Worm (Caenorhabditis elegans) whole organism, L4 larva: ENCODE measurements around the gene T22F3.2.

Source experiments
- F37D6.2 ChIP-seq: sonication (generic microtip); optimal IDR thresholded peaks from 2 replicates; lab custom pipeline; 2016; ENCODE audit warnings: mild to moderate bottlenecking, missing genetic modification characterization, missing compliant biosample characterization
- F44E2.7 ChIP-seq: fragments of 200-800 bp; sonication (Bioruptor generic); IDR thresholded peaks from 2 replicates; pipeline ENCODE4 v2.1.2; 2022; ENCODE audit warnings: missing genetic modification characterization, missing compliant biosample characterization
- R02D3.7 ChIP-seq: fragments of 150-350 bp; sonication (generic microtip); optimal IDR thresholded peaks from 3 replicates; lab custom pipeline; 2014; ENCODE audit warnings: missing biosample characterization, missing genetic modification characterization
- T26A8.4 ChIP-seq: fragments of 200-800 bp; sonication (Bioruptor generic); IDR thresholded peaks from 2 replicates; pipeline ENCODE4 v1.3.6; 2022; ENCODE audit warnings: missing genetic modification characterization, missing compliant biosample characterization
- Y48G9A.11 ChIP-seq: fragments of 200-800 bp; sonication (Bioruptor generic); IDR thresholded peaks from 2 replicates; pipeline ENCODE4 v1.3.6; 2022; ENCODE audit warnings: missing genetic modification reagents, missing genetic modification characterization, missing compliant biosample characterization
- ZK337.2 ChIP-seq: fragments of 200-800 bp; sonication (Bioruptor generic); IDR thresholded peaks from 2 replicates; pipeline ENCODE4 v1.3.6; 2022; ENCODE audit warnings: missing genetic modification reagents, missing genetic modification characterization, missing compliant biosample characterization
- ZK546.5 ChIP-seq, 2 experiments: sonication (generic microtip); optimal IDR thresholded peaks; 2 replicates each; lab custom pipeline; 2017; ENCODE audit warnings: missing biosample characterization in 2 of 2, missing genetic modification characterization in 2 of 2
- aha-1 ChIP-seq: fragments of 150-350 bp; peaks from one replicate; lab custom pipeline; 2014; ENCODE audit warnings: missing biosample characterization, missing genetic modification characterization
- ceh-28 ChIP-seq: fragments of 150-350 bp; optimal IDR thresholded peaks from 2 replicates; lab custom pipeline; 2014; ENCODE audit warnings: missing biosample characterization, missing genetic modification reagents, missing genetic modification characterization
- ceh-32 ChIP-seq: sonication (generic microtip); optimal IDR thresholded peaks from 2 replicates; lab custom pipeline; 2016; ENCODE audit warnings: mild to moderate bottlenecking, missing genetic modification characterization, missing compliant biosample characterization; ENCODE audit not compliant: poor library complexity
- ceh-44 ChIP-seq: fragments of 200-800 bp; sonication (Bioruptor generic); IDR thresholded peaks from 2 replicates; pipeline ENCODE4 v1.3.6; 2022; ENCODE audit warnings: missing genetic modification reagents, missing genetic modification characterization, missing compliant biosample characterization
- ceh-62 ChIP-seq: sonication (generic microtip); optimal IDR thresholded peaks from 2 replicates; lab custom pipeline; 2017; ENCODE audit warnings: missing biosample characterization, missing genetic modification characterization
- ceh-82 ChIP-seq: sonication (generic microtip); optimal IDR thresholded peaks from 2 replicates; lab custom pipeline; 2017; ENCODE audit warnings: missing biosample characterization, missing genetic modification characterization
- daf-16 ChIP-seq, 3 experiments: sonication (generic microtip); optimal IDR thresholded peaks; 2 replicates each; lab custom pipeline; 2016 to 2017; ENCODE audit warnings: missing genetic modification characterization in 3 of 3, missing genetic modification reagents in 3 of 3, mild to moderate bottlenecking in 2 of 3, missing compliant biosample characterization in 2 of 3, missing biosample characterization in 1 of 3, moderate library complexity in 1 of 3
- daf-19 ChIP-seq: fragments of 200-800 bp; sonication (Bioruptor generic); conservative IDR thresholded peaks from 2 replicates; pipeline ENCODE4 v1.3.6; 2022; ENCODE audit warnings: missing genetic modification characterization, missing compliant biosample characterization
- daf-8 ChIP-seq: fragments of 200-800 bp; sonication (Bioruptor generic); IDR thresholded peaks from 2 replicates; pipeline ENCODE4 v1.3.6; 2022; ENCODE audit warnings: missing genetic modification characterization, missing compliant biosample characterization
- dmd-6 ChIP-seq: fragments of 200-800 bp; sonication (Bioruptor generic); IDR thresholded peaks from 2 replicates; pipeline ENCODE4 v1.3.6; 2022; ENCODE audit warnings: missing genetic modification reagents, missing genetic modification characterization, missing compliant biosample characterization
- dmd-9 ChIP-seq: fragments of 200-800 bp; sonication (Bioruptor generic); IDR thresholded peaks from 2 replicates; pipeline ENCODE4 v1.3.6; 2022; ENCODE audit warnings: missing genetic modification reagents, missing genetic modification characterization, missing compliant biosample characterization
- egl-27 ChIP-seq: sonication (generic microtip); optimal IDR thresholded peaks from 3 replicates; lab custom pipeline; 2017; ENCODE audit warnings: missing biosample characterization, missing genetic modification reagents, missing genetic modification characterization
- egl-43 ChIP-seq: fragments of 200-800 bp; sonication (Bioruptor generic); IDR thresholded peaks from 2 replicates; pipeline ENCODE4 v1.3.6; 2022; ENCODE audit warnings: missing genetic modification reagents, missing genetic modification characterization, missing compliant biosample characterization
- fos-1 ChIP-seq: fragments of 150-350 bp; optimal IDR thresholded peaks from 2 replicates; lab custom pipeline; 2014; ENCODE audit warnings: missing biosample characterization, missing genetic modification characterization
- hif-1 ChIP-seq, 2 experiments: sonication (generic microtip); optimal IDR thresholded peaks; 2 replicates each; lab custom pipeline; 2016 to 2017; ENCODE audit warnings: missing compliant biosample characterization in 2 of 2, missing genetic modification characterization in 2 of 2, missing genetic modification reagents in 2 of 2, missing genotype in 2 of 2, mild to moderate bottlenecking in 1 of 2
- hlh-11 ChIP-seq: fragments of 200-800 bp; sonication (Bioruptor generic); optimal IDR thresholded peaks from 2 replicates; lab custom pipeline; 2018; ENCODE audit warnings: mild to moderate bottlenecking, missing genetic modification characterization, missing compliant biosample characterization
- hlh-30 ChIP-seq: sonication (generic microtip); optimal IDR thresholded peaks from 2 replicates; lab custom pipeline; 2017; ENCODE audit warnings: antibody characterized with exemption, mild to moderate bottlenecking, missing genetic modification characterization, missing compliant biosample characterization; ENCODE audit not compliant: insufficient read depth
- lin-29 ChIP-seq: fragments of 200-800 bp; sonication (Bioruptor generic); IDR thresholded peaks from 2 replicates; pipeline ENCODE4 v1.3.6; 2022; ENCODE audit warnings: missing genetic modification reagents, missing genetic modification characterization, missing compliant biosample characterization
- lir-3 ChIP-seq: sonication (generic microtip); optimal IDR thresholded peaks from 2 replicates; lab custom pipeline; 2016; ENCODE audit warnings: mild to moderate bottlenecking, missing genetic modification characterization, missing compliant biosample characterization
- madf-5 ChIP-seq, 2 experiments: fragments of 200-800 bp; sonication (Bioruptor generic); IDR thresholded peaks; 2 replicates each; pipeline ENCODE4 v1.3.6; 2022; ENCODE audit warnings: missing compliant biosample characterization in 2 of 2, missing genetic modification characterization in 2 of 2
- mep-1 ChIP-seq: fragments of 150-350 bp; sonication (generic microtip); optimal IDR thresholded peaks from 3 replicates; lab custom pipeline; 2014; ENCODE audit warnings: missing biosample characterization, missing genetic modification characterization
- mxl-3 ChIP-seq: fragments of 200-800 bp; sonication (Bioruptor generic); optimal IDR thresholded peaks from 2 replicates; lab custom pipeline; 2018; ENCODE audit warnings: mild to moderate bottlenecking, missing genetic modification characterization, missing compliant biosample characterization
- nhr-102 ChIP-seq: sonication (generic microtip); optimal IDR thresholded peaks from 2 replicates; lab custom pipeline; 2016; ENCODE audit warnings: mild to moderate bottlenecking, missing genetic modification characterization, moderate library complexity, missing compliant biosample characterization
- nhr-11 ChIP-seq: fragments of 150-350 bp; optimal IDR thresholded peaks from 2 replicates; lab custom pipeline; 2014; ENCODE audit warnings: missing biosample characterization, missing genetic modification characterization
- nhr-25 ChIP-seq: sonication (generic microtip); optimal IDR thresholded peaks from 2 replicates; lab custom pipeline; 2017; ENCODE audit warnings: missing genetic modification characterization, mild to moderate bottlenecking, missing compliant biosample characterization, antibody characterized with exemption, moderate library complexity, borderline replicate concordance; ENCODE audit not compliant: insufficient read depth
- nhr-28 ChIP-seq: fragments of 150-350 bp; optimal IDR thresholded peaks from 2 replicates; lab custom pipeline; 2014; ENCODE audit warnings: missing biosample characterization, missing genetic modification characterization
- nhr-77 ChIP-seq: fragments of 150-350 bp; optimal IDR thresholded peaks from 2 replicates; lab custom pipeline; 2014; ENCODE audit warnings: missing biosample characterization, missing genetic modification characterization
- pha-4 ChIP-seq, 2 experiments: fragments of 150-350 bp in 1 of 2; fragments of 200-800 bp in 1 of 2; sonication (Bioruptor generic) in 1 of 2; IDR thresholded peaks in 1 of 2; optimal IDR thresholded peaks in 1 of 2; 2 replicates each; pipeline versions ENCODE4 v1.3.6 to Lab custom; 2014 to 2022; ENCODE audit warnings: missing genetic modification characterization in 2 of 2, missing genetic modification reagents in 2 of 2, missing biosample characterization in 1 of 2, missing compliant biosample characterization in 1 of 2
- php-3 ChIP-seq: fragments of 200-800 bp; sonication (Bioruptor generic); IDR thresholded peaks from 2 replicates; pipeline ENCODE4 v1.3.6; 2022; ENCODE audit warnings: missing genetic modification reagents, missing genetic modification characterization, missing compliant biosample characterization
- pqm-1 ChIP-seq: sonication (generic microtip); optimal IDR thresholded peaks from 2 replicates; lab custom pipeline; 2017; ENCODE audit warnings: missing biosample characterization, missing genetic modification characterization
- rbr-2 ChIP-seq: sonication (generic microtip); optimal IDR thresholded peaks from 2 replicates; lab custom pipeline; 2016; ENCODE audit warnings: missing genotype, missing genetic modification characterization, missing compliant biosample characterization
- saeg-2 ChIP-seq: fragments of 200-800 bp; sonication (Bioruptor generic); IDR thresholded peaks from 2 replicates; pipeline ENCODE4 v1.3.6; 2022; ENCODE audit warnings: missing genetic modification reagents, missing genetic modification characterization, missing compliant biosample characterization
- sdz-12 ChIP-seq: fragments of 200-800 bp; sonication (Bioruptor generic); optimal IDR thresholded peaks from 2 replicates; lab custom pipeline; 2018; ENCODE audit warnings: mild to moderate bottlenecking, missing genetic modification characterization, missing compliant biosample characterization
- set-16 ChIP-seq: fragments of 200-800 bp; sonication (Bioruptor generic); IDR thresholded peaks from 2 replicates; pipeline ENCODE4 v1.3.6; 2022; ENCODE audit warnings: missing genetic modification reagents, missing genetic modification characterization, missing compliant biosample characterization
- snpc-1.2 ChIP-seq: fragments of 200-800 bp; sonication (Bioruptor generic); IDR thresholded peaks from 2 replicates; pipeline ENCODE4 v1.3.6; 2022; ENCODE audit warnings: missing genetic modification reagents, missing genetic modification characterization, missing compliant biosample characterization
- tag-97 ChIP-seq: fragments of 200-800 bp; sonication (Bioruptor generic); IDR thresholded peaks from 2 replicates; pipeline ENCODE4 v1.3.6; 2022; ENCODE audit warnings: missing genetic modification characterization, missing compliant biosample characterization
- tra-1 ChIP-seq: fragments of 200-800 bp; sonication (Bioruptor generic); IDR thresholded peaks from 2 replicates; pipeline ENCODE4 v1.3.6; 2022; ENCODE audit warnings: missing genetic modification reagents, missing genetic modification characterization, missing compliant biosample characterization
- unc-130 ChIP-seq: sonication (generic microtip); optimal IDR thresholded peaks from 2 replicates; lab custom pipeline; 2016; ENCODE audit warnings: missing genetic modification reagents, missing genetic modification characterization, missing compliant biosample characterization
- vab-7 ChIP-seq: fragments of 200-800 bp; sonication (Bioruptor generic); IDR thresholded peaks from 2 replicates; pipeline ENCODE4 v1.3.6; 2022; ENCODE audit warnings: missing genetic modification reagents, missing genetic modification characterization, missing compliant biosample characterization
- zag-1 ChIP-seq: fragments of 150-350 bp; optimal IDR thresholded peaks from 2 replicates; lab custom pipeline; 2014; ENCODE audit warnings: missing biosample characterization, missing genetic modification characterization
- zip-11 ChIP-seq: fragments of 200-800 bp; sonication (Bioruptor generic); IDR thresholded peaks from 2 replicates; pipeline ENCODE4 v1.3.6; 2022; ENCODE audit warnings: missing genetic modification characterization, missing compliant biosample characterization
- zip-2 ChIP-seq: fragments of 150-350 bp; optimal IDR thresholded peaks from 2 replicates; lab custom pipeline; 2014; ENCODE audit warnings: missing biosample characterization, missing genetic modification characterization
- ztf-7 ChIP-seq: fragments of 150-350 bp; optimal IDR thresholded peaks from 2 replicates; lab custom pipeline; 2014; ENCODE audit warnings: missing biosample characterization, missing genetic modification characterization

Gene T22F3.2

ce11 chrV:3586014-3586689, at the start of gene T22F3.2, which contains the start of gene rpl-11.1:
TSS of gene T22F3.2 (plus strand) at chrV:3586639.
TSS of gene rpl-11.1 (minus strand) at chrV:3586064.
- TF ChIP-seq pha-4 (GFP tag; IDR thresholded peaks at IDR 0.05; lab: Robert Waterston, UW), result no peak
- no peak for TF ChIP-seq pha-4 (tag; optimal IDR thresholded peaks at IDR 0.05; lab: Kevin White, UChicago)
- no peak for TF ChIP-seq ceh-62 (tag; lab: Kevin White, UChicago)
- no peak for TF ChIP-seq ZK337.2 (GFP tag; lab: Robert Waterston, UW)
- TF ChIP-seq snpc-1.2, result no peak
- TF ChIP-seq vab-7 (GFP tag; lab: Robert Waterston, UW), result no peak
- TF ChIP-seq zip-2 (tag; lab: Kevin White, UChicago), result no peak
- peak; percentile 22 for TF ChIP-seq hlh-30 (tag; lab: Kevin White, UChicago)
- peak; percentile 9 for TF ChIP-seq mep-1
- no peak for TF ChIP-seq ceh-82 (tag; lab: Kevin White, UChicago)
- TF ChIP-seq hif-1 (tag; optimal IDR thresholded peaks at IDR 0.05; lab: Kevin White, UChicago), result peak in 1 of 2 experiments; percentile 34
- TF ChIP-seq Y48G9A.11 (GFP tag; lab: Robert Waterston, UW), result no peak
- TF ChIP-seq daf-16 (GFP tag; optimal IDR thresholded peaks at IDR 0.05; lab: Kevin White, UChicago), result no peak
- peak; percentile 9 for TF ChIP-seq daf-16 (tag; optimal IDR thresholded peaks at IDR 0.05; lab: Kevin White, UChicago)
- no peak for TF ChIP-seq ceh-44
- no peak for TF ChIP-seq madf-5 (GFP tag; IDR thresholded peaks at IDR 0.05; lab: Robert Waterston, UW)
- no peak for TF ChIP-seq dmd-9 (GFP tag; lab: Robert Waterston, UW)
- no peak for TF ChIP-seq nhr-77 (tag; lab: Kevin White, UChicago)
- no peak for TF ChIP-seq fos-1
- no peak for TF ChIP-seq rbr-2 (tag; lab: Kevin White, UChicago)
- peak; percentile 5 for TF ChIP-seq hlh-11 (tag; lab: Kevin White, UChicago)
- no peak for TF ChIP-seq nhr-28 (tag; lab: Kevin White, UChicago)
- no peak for TF ChIP-seq zag-1 (tag; lab: Kevin White, UChicago)
- no peak for TF ChIP-seq zip-11 (GFP tag; lab: Robert Waterston, UW)
- no peak for TF ChIP-seq ceh-32 (tag; lab: Kevin White, UChicago)
- TF ChIP-seq unc-130 (GFP tag; lab: Kevin White, UChicago), result no peak
- no peak for TF ChIP-seq daf-8
- TF ChIP-seq mxl-3 (GFP tag; lab: Kevin White, UChicago), result no peak
- no peak for TF ChIP-seq sdz-12
- TF ChIP-seq set-16 (GFP tag; lab: Robert Waterston, UW), result no peak
- no peak for TF ChIP-seq saeg-2 (GFP tag; lab: Robert Waterston, UW)
- TF ChIP-seq lir-3 (tag; lab: Kevin White, UChicago), result no peak
- TF ChIP-seq daf-19 (GFP tag; lab: Robert Waterston, UW), result no peak
- no peak for TF ChIP-seq php-3
- no peak for TF ChIP-seq ztf-7 (tag; lab: Kevin White, UChicago)
- no peak for TF ChIP-seq nhr-25 (tag; lab: Kevin White, UChicago)
- TF ChIP-seq ceh-28 (tag; lab: Kevin White, UChicago), result no peak
- TF ChIP-seq F44E2.7 (GFP tag; lab: Robert Waterston, UW), result no peak
- TF ChIP-seq F37D6.2, result no peak
- no peak for TF ChIP-seq ZK546.5 (tag; optimal IDR thresholded peaks at IDR 0.05; lab: Kevin White, UChicago)
- no peak for TF ChIP-seq egl-43 (GFP tag; lab: Robert Waterston, UW)
- no peak for TF ChIP-seq R02D3.7 (tag; lab: Kevin White, UChicago)
- TF ChIP-seq pqm-1 (tag; lab: Kevin White, UChicago), result no peak
- no peak for TF ChIP-seq nhr-102 (tag; lab: Kevin White, UChicago)
- TF ChIP-seq T26A8.4 (GFP tag; lab: Robert Waterston, UW), result no peak
- TF ChIP-seq tag-97, result no peak
- no peak for TF ChIP-seq nhr-11 (tag; lab: Kevin White, UChicago)
- no peak for TF ChIP-seq dmd-6 (GFP tag; lab: Robert Waterston, UW)
- TF ChIP-seq egl-27 (tag; lab: Kevin White, UChicago), result no peak
- no peak for TF ChIP-seq lin-29 (GFP tag; lab: Robert Waterston, UW)
- no peak for TF ChIP-seq aha-1 (tag; lab: Kevin White, UChicago)
- TF ChIP-seq tra-1 (GFP tag; lab: Robert Waterston, UW), result no peak
